Fruit fly (Drosophila melanogaster): Measurements from ENCODE around the gene CG43678.

DNA sequence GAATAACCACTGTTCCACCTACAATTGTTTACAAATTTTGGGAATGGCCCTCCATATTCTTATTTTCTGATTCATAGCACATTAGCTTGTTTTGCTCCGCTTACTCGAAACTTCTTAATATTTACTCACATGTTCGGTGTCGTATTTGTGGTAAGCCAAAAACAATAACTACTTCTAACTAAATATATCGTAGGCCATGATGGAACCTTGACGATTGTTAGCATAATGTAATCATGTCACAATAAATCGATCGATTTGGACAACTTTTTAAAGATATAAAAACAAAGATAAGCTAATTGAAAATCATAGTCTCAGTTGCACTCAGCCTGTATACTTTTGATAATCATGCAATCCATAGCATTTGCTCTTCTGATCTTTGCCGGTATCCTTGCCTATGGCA is 5.2 kb upstream of the CG43678 start, which contains the start of gene EAChm:
- no peak for TF ChIP-seq cic (GFP tag; optimal IDR thresholded peaks at IDR 0.05)
- no peak for TF ChIP-seq Crg-1 (GFP tag; optimal IDR thresholded peaks at IDR 0.05)
- TF ChIP-seq CG7101 (tag; optimal IDR thresholded peaks at IDR 0.05), result no peak
- no peak for TF ChIP-seq CG12768 (GFP tag; optimal IDR thresholded peaks at IDR 0.05)
- TF ChIP-seq Hr96 (GFP tag; optimal IDR thresholded peaks at IDR 0.05), result no peak

All from whole organism, adult.